Fruit fly (Drosophila melanogaster): Measurements from ENCODE around the gene Galphaf.

The Galphaf gene

dm6 chr3L:16640509-16641068 lies 27.1 kb downstream of the Galphaf start (continued):
- TF ChIP-seq CG15696 (tag; optimal IDR thresholded peaks at IDR 0.05) (peak; percentile 84), dmrt99B (tag; optimal IDR thresholded peaks at IDR 0.05) (peak; percentile 37), CG15514 (GFP tag; optimal IDR thresholded peaks at IDR 0.05) (no peak), CG9727 (GFP tag; optimal IDR thresholded peaks at IDR 0.05) (peak; percentile 79), CG3995 (GFP tag; optimal IDR thresholded peaks at IDR 0.05) (no peak), CG3407 (GFP tag; optimal IDR thresholded peaks at IDR 0.05) (peak; percentile 72), tin (GFP tag; optimal IDR thresholded peaks at IDR 0.05) (no peak), CG2875 (GFP tag; optimal IDR thresholded peaks at IDR 0.05) (peak; percentile 70), CG8765 (GFP tag; IDR thresholded peaks at IDR 0.05) (no peak), D19A (tag; optimal IDR thresholded peaks at IDR 0.05) (peak; percentile 54), CG17568 (GFP tag; optimal IDR thresholded peaks at IDR 0.05) (peak; percentile 58), jumu (GFP tag; optimal IDR thresholded peaks at IDR 0.05) (no peak), amos (GFP tag; IDR thresholded peaks at IDR 0.05; ENCODE audit: partially characterized antibody) (no peak), Drgx (GFP tag; IDR thresholded peaks at IDR 0.05) (no peak), CG7928 (GFP tag; optimal IDR thresholded peaks at IDR 0.05) (no peak), trem (tag; optimal IDR thresholded peaks at IDR 0.05) (peak; percentile 60), stwl (tag; optimal IDR thresholded peaks at IDR 0.05) (peak; percentile 47), CG8290 (GFP tag; optimal IDR thresholded peaks at IDR 0.05) (peak; percentile 33), CG8290 (tag; optimal IDR thresholded peaks at IDR 0.05) (no peak), CG6765 (GFP tag; optimal IDR thresholded peaks at IDR 0.05) (no peak), CG1529 (GFP tag; optimal IDR thresholded peaks at IDR 0.05) (peak; percentile 46), CG11093 (GFP tag; IDR thresholded peaks at IDR 0.05) (no peak), CG15479 (GFP tag; optimal IDR thresholded peaks at IDR 0.05) (peak; percentile 13), ci (GFP tag; IDR thresholded peaks at IDR 0.05) (0 out of 3 replicates have a peak, but pooled peaks have one; percentile 19), zen (tag; optimal IDR thresholded peaks at IDR 0.05) (peak; percentile 32), CG2116 (GFP tag; optimal IDR thresholded peaks at IDR 0.05) (peak; percentile 26), pfk (GFP tag; optimal IDR thresholded peaks at IDR 0.05) (no peak), CG10979 (tag; optimal IDR thresholded peaks at IDR 0.05) (peak; percentile 58), gem (tag; optimal IDR thresholded peaks at IDR 0.05) (peak; percentile 67), CG33213 (GFP tag; optimal IDR thresholded peaks at IDR 0.05) (no peak), sens (GFP tag) (peak; percentile 89), Fer3 (tag; optimal IDR thresholded peaks at IDR 0.05) (peak; percentile 7), kni (GFP tag; optimal IDR thresholded peaks at IDR 0.05) (no peak), Abd-B (GFP tag; optimal IDR thresholded peaks at IDR 0.05) (no peak), salm (tag; optimal IDR thresholded peaks at IDR 0.05) (peak; percentile 64), CG31441 (GFP tag; IDR thresholded peaks at IDR 0.05) (peak; percentile 76), p53 (GFP tag; optimal IDR thresholded peaks at IDR 0.05) (no peak), sisA (GFP tag; IDR thresholded peaks at IDR 0.05) (no peak), NfI (GFP tag; optimal IDR thresholded peaks at IDR 0.05) (no peak), CG2712 (tag; optimal IDR thresholded peaks at IDR 0.05) (peak; percentile 64), CG15601 (tag; optimal IDR thresholded peaks at IDR 0.05) (peak; percentile 67), CG10321 (GFP tag; IDR thresholded peaks at IDR 0.05) (no peak), CG15073 (GFP tag; optimal IDR thresholded peaks at IDR 0.05) (no peak), ap (GFP tag; IDR thresholded peaks at IDR 0.05) (no peak), mam (GFP tag; optimal IDR thresholded peaks at IDR 0.05) (no peak), CG10267 (tag; optimal IDR thresholded peaks at IDR 0.05) (peak; percentile 53), Dbx (GFP tag; IDR thresholded peaks at IDR 0.05) (no peak), ATbp (GFP tag; optimal IDR thresholded peaks at IDR 0.05) (peak; percentile 82), CG8359 (GFP tag; optimal IDR thresholded peaks at IDR 0.05; ENCODE audit: borderline replicate concordance) (peak; percentile 53), ash1 (GFP tag; optimal IDR thresholded peaks at IDR 0.05) (no peak)

Data from whole organism, embryonic.